Fruit fly (Drosophila melanogaster) whole organism, embryonic: Measurements from ENCODE around the gene TfIIFbeta.

Experiments
- CG10267 ChIP-seq: fragments of 200-800 bp; sonication (Bioruptor generic); optimal IDR thresholded peaks from 2 replicates; lab custom pipeline; 2018; ENCODE audit warnings: missing biosample characterization, mild to moderate bottlenecking, missing genetic modification characterization, moderate library complexity
- CG11504 ChIP-seq: fragments of 200-800 bp; sonication (Bioruptor generic); optimal IDR thresholded peaks from 3 replicates; lab custom pipeline; 2019; ENCODE audit warnings: missing biosample characterization, mild to moderate bottlenecking, missing genetic modification characterization, moderate library complexity
- CG12391 ChIP-seq: fragments of 200-800 bp; sonication (Bioruptor generic); optimal IDR thresholded peaks from 3 replicates; lab custom pipeline; 2018; ENCODE audit warnings: missing biosample characterization, mild to moderate bottlenecking, missing genetic modification characterization, moderate library complexity
- CG13624 ChIP-seq: fragments of 200-800 bp; sonication (Bioruptor generic); optimal IDR thresholded peaks from 2 replicates; lab custom pipeline; 2016; ENCODE audit warnings: missing biosample characterization, missing genetic modification characterization
- CG14050 ChIP-seq: fragments of 200-800 bp; sonication (Bioruptor generic); IDR thresholded peaks from 3 replicates; pipeline ENCODE4 v1.3.6; 2022; ENCODE audit warnings: missing biosample characterization, missing genetic modification characterization
- CG1603 ChIP-seq: fragments of 200-800 bp; sonication (Bioruptor generic); optimal IDR thresholded peaks from 2 replicates; lab custom pipeline; 2019; ENCODE audit warnings: missing biosample characterization, mild to moderate bottlenecking, missing genetic modification characterization, moderate library complexity
- CG17385 ChIP-seq: fragments of 200-800 bp; sonication (Bioruptor generic); optimal IDR thresholded peaks from 3 replicates; lab custom pipeline; 2018; ENCODE audit warnings: missing biosample characterization, mild to moderate bottlenecking, missing genetic modification characterization
- CG18262 ChIP-seq: fragments of 200-800 bp; optimal IDR thresholded peaks from 3 replicates; lab custom pipeline; 2019; ENCODE audit warnings: missing biosample characterization, mild to moderate bottlenecking, missing genetic modification characterization, moderate library complexity
- CG18599 ChIP-seq: fragments of 200-800 bp; sonication (Bioruptor generic); optimal IDR thresholded peaks from 3 replicates; lab custom pipeline; 2017; ENCODE audit warnings: missing biosample characterization, missing genetic modification characterization, mild to moderate bottlenecking, moderate library complexity, missing genetic modification reagents
- CG30020 ChIP-seq: fragments of 200-800 bp; optimal IDR thresholded peaks from 2 replicates; lab custom pipeline; 2019; ENCODE audit warnings: missing biosample characterization, mild to moderate bottlenecking, missing genetic modification characterization, moderate library complexity
- CG3281 ChIP-seq: fragments of 200-800 bp; sonication (Bioruptor generic); optimal IDR thresholded peaks from 3 replicates; lab custom pipeline; 2017; ENCODE audit warnings: missing biosample characterization, mild to moderate bottlenecking, missing genetic modification characterization
- CG4404 ChIP-seq: fragments of 200-800 bp; sonication (Bioruptor generic); IDR thresholded peaks from 2 replicates; pipeline ENCODE4 v1.3.6; 2022; ENCODE audit warnings: missing biosample characterization, missing genetic modification characterization
- CG9797 ChIP-seq: fragments of 200-800 bp; sonication (Bioruptor generic); optimal IDR thresholded peaks from 3 replicates; lab custom pipeline; 2018; ENCODE audit warnings: missing biosample characterization, mild to moderate bottlenecking, missing genetic modification characterization
- Dip2 ChIP-seq: fragments of 200-800 bp; sonication (Bioruptor generic); IDR thresholded peaks from 2 replicates; pipeline ENCODE4 v1.3.6; 2022; ENCODE audit warnings: missing biosample characterization, missing genetic modification characterization
- E2f1 ChIP-seq: fragments of 200-800 bp; sonication (Bioruptor generic); IDR thresholded peaks from 2 replicates; pipeline ENCODE4 v1.3.6; 2022; ENCODE audit warnings: missing biosample characterization, missing genetic modification characterization
- Ets65A ChIP-seq: fragments of 200-800 bp; sonication (Bioruptor generic); peaks from one replicate; lab custom pipeline; 2016; ENCODE audit warnings: missing biosample characterization, missing genetic modification characterization
- Fer3 ChIP-seq: fragments of 200-800 bp; sonication (Bioruptor generic); optimal IDR thresholded peaks from 2 replicates; lab custom pipeline; 2018; ENCODE audit warnings: missing biosample characterization, mild to moderate bottlenecking, missing genetic modification characterization, moderate library complexity
- Gsc ChIP-seq: fragments of 200-800 bp; sonication (Bioruptor generic); IDR thresholded peaks from 2 replicates; pipeline ENCODE4 v1.3.6; 2022; ENCODE audit warnings: missing biosample characterization, missing genetic modification characterization
- Hey ChIP-seq: fragments of 200-800 bp; sonication (Bioruptor generic); optimal IDR thresholded peaks from 3 replicates; lab custom pipeline; 2018; ENCODE audit warnings: missing biosample characterization, mild to moderate bottlenecking, missing genetic modification characterization
- Myb ChIP-seq: fragments of 200-800 bp; sonication (Bioruptor generic); optimal IDR thresholded peaks from 2 replicates; lab custom pipeline; 2016; ENCODE audit warnings: missing biosample characterization, missing genetic modification characterization
- Nf-YA ChIP-seq: fragments of 200-800 bp; sonication (Bioruptor generic); IDR thresholded peaks from 2 replicates; pipeline ENCODE4 v1.3.6; 2022; ENCODE audit warnings: missing biosample characterization, missing genetic modification characterization
- Rfx ChIP-seq: fragments of 200-800 bp; sonication (Bioruptor generic); IDR thresholded peaks from 2 replicates; pipeline ENCODE4 v1.3.6; 2022; ENCODE audit warnings: missing biosample characterization, missing genetic modification characterization
- Sin3A ChIP-seq: fragments of >200 bp; optimal IDR thresholded peaks from 2 replicates; lab custom pipeline; 2018
- Sox100B ChIP-seq: fragments of 200-800 bp; sonication (Bioruptor generic); optimal IDR thresholded peaks from 3 replicates; lab custom pipeline; 2018; ENCODE audit warnings: missing biosample characterization, mild to moderate bottlenecking, missing genetic modification characterization
- bcd ChIP-seq: fragments of 200-800 bp; sonication (Bioruptor generic); optimal IDR thresholded peaks from 2 replicates; lab custom pipeline; 2017; ENCODE audit warnings: missing biosample characterization, mild to moderate bottlenecking, missing genetic modification characterization
- cas ChIP-seq: fragments of 200-800 bp; sonication (Bioruptor generic); IDR thresholded peaks from 2 replicates; pipeline ENCODE4 v1.3.6; 2022; ENCODE audit warnings: missing biosample characterization, missing genetic modification characterization
- ci ChIP-seq: fragments of 200-800 bp; sonication (Bioruptor generic); IDR thresholded peaks from 3 replicates; pipeline ENCODE4 v1.3.6; 2022; ENCODE audit warnings: missing biosample characterization, missing genetic modification characterization
- dysf ChIP-seq: fragments of 200-800 bp; sonication (Bioruptor generic); IDR thresholded peaks from 3 replicates; pipeline ENCODE4 v1.3.6; 2022; ENCODE audit warnings: missing biosample characterization, missing genetic modification characterization
- fru ChIP-seq: fragments of >200 bp; optimal IDR thresholded peaks from 2 replicates; lab custom pipeline; 2017
- gt ChIP-seq: fragments of 200-800 bp; sonication (Bioruptor generic); IDR thresholded peaks from 2 replicates; pipeline ENCODE4 v1.3.6; 2022; ENCODE audit warnings: missing biosample characterization, missing genetic modification characterization
- jing ChIP-seq: fragments of 200-800 bp; sonication (Bioruptor generic); optimal IDR thresholded peaks from 2 replicates; lab custom pipeline; 2018; ENCODE audit warnings: missing biosample characterization, mild to moderate bottlenecking, missing genetic modification characterization
- klu ChIP-seq: fragments of 200-800 bp; sonication (Bioruptor generic); IDR thresholded peaks from 2 replicates; pipeline ENCODE4 v1.3.6; 2022; ENCODE audit warnings: missing biosample characterization, missing genetic modification characterization
- kni ChIP-seq: fragments of 200-800 bp; sonication (Bioruptor generic); optimal IDR thresholded peaks from 3 replicates; lab custom pipeline; 2017; ENCODE audit warnings: mild to moderate bottlenecking, missing biosample characterization, missing genetic modification reagents, missing genetic modification characterization
- lab ChIP-seq: fragments of 200-800 bp; sonication (Bioruptor generic); optimal IDR thresholded peaks from 3 replicates; lab custom pipeline; 2017; ENCODE audit warnings: missing biosample characterization, missing genetic modification characterization, mild to moderate bottlenecking, moderate library complexity, missing genetic modification reagents
- lilli ChIP-seq: fragments of 200-800 bp; sonication (Bioruptor generic); optimal IDR thresholded peaks from 3 replicates; lab custom pipeline; 2016; ENCODE audit warnings: missing biosample characterization, missing genetic modification characterization
- lov ChIP-seq, 2 experiments: fragments of 200-800 bp in 1 of 2; fragments of >200 bp in 1 of 2; sonication (Bioruptor generic) in 1 of 2; IDR thresholded peaks in 1 of 2; optimal IDR thresholded peaks in 1 of 2; 2 replicates in 1 of 2; 3 replicates in 1 of 2; pipeline versions ENCODE4 v1.3.6 to Lab custom; 2017 to 2022; ENCODE audit warnings: missing biosample characterization in 1 of 2, missing genetic modification characterization in 1 of 2
- maf-S ChIP-seq: fragments of 200-800 bp; sonication (Bioruptor generic); optimal IDR thresholded peaks from 2 replicates; lab custom pipeline; 2016; ENCODE audit warnings: missing biosample characterization, missing genetic modification characterization
- mam ChIP-seq: fragments of 200-800 bp; sonication (Bioruptor generic); optimal IDR thresholded peaks from 3 replicates; lab custom pipeline; 2016; ENCODE audit warnings: missing biosample characterization, missing genetic modification characterization
- pan ChIP-seq, 4 experiments: fragments of >200 bp in 3 of 4; fragments of 200-800 bp in 1 of 4; sonication (Bioruptor generic) in 1 of 4; optimal IDR thresholded peaks in 3 of 4; IDR thresholded peaks in 1 of 4; 2 replicates each; pipeline versions ENCODE4 v1.3.6 to Lab custom; 2017 to 2022; ENCODE audit warnings: missing biosample characterization in 2 of 4, missing genetic modification characterization in 2 of 4, mixed read lengths in 1 of 4
- prd ChIP-seq, 3 experiments: fragments of >200 bp in 2 of 3; fragments of 200-800 bp in 1 of 3; sonication (Bioruptor generic) in 1 of 3; optimal IDR thresholded peaks in 2 of 3; IDR thresholded peaks in 1 of 3; 2 replicates in 2 of 3; 3 replicates in 1 of 3; pipeline versions ENCODE4 v1.3.6 to Lab custom; 2017 to 2022; ENCODE audit warnings: missing biosample characterization in 1 of 3, missing genetic modification characterization in 1 of 3
- ranshi ChIP-seq: fragments of 200-800 bp; sonication (Bioruptor generic); IDR thresholded peaks from 2 replicates; pipeline ENCODE4 v1.3.6; 2022; ENCODE audit warnings: missing biosample characterization, missing genetic modification characterization
- row ChIP-seq: fragments of 200-800 bp; sonication (Bioruptor generic); IDR thresholded peaks from 3 replicates; pipeline ENCODE4 v1.3.6; 2022; ENCODE audit warnings: missing biosample characterization, missing genetic modification characterization
- scrt ChIP-seq: fragments of 200-800 bp; sonication (Bioruptor generic); optimal IDR thresholded peaks from 2 replicates; lab custom pipeline; 2018; ENCODE audit warnings: missing biosample characterization, mild to moderate bottlenecking, missing genetic modification characterization, moderate library complexity
- slbo ChIP-seq: fragments of 200-800 bp; sonication (Bioruptor generic); IDR thresholded peaks from 2 replicates; pipeline ENCODE4 v1.3.6; 2022; ENCODE audit warnings: missing biosample characterization, missing genetic modification characterization
- stc ChIP-seq: fragments of 200-800 bp; sonication (Bioruptor generic); IDR thresholded peaks from 2 replicates; pipeline ENCODE4 v1.3.6; 2022; ENCODE audit warnings: missing biosample characterization, missing genetic modification characterization
- z ChIP-seq: fragments of 200-800 bp; sonication (Bioruptor generic); IDR thresholded peaks from 3 replicates; pipeline ENCODE4 v1.3.6; 2022; ENCODE audit warnings: missing biosample characterization, missing genetic modification characterization

TfIIFbeta gene

DNA sequence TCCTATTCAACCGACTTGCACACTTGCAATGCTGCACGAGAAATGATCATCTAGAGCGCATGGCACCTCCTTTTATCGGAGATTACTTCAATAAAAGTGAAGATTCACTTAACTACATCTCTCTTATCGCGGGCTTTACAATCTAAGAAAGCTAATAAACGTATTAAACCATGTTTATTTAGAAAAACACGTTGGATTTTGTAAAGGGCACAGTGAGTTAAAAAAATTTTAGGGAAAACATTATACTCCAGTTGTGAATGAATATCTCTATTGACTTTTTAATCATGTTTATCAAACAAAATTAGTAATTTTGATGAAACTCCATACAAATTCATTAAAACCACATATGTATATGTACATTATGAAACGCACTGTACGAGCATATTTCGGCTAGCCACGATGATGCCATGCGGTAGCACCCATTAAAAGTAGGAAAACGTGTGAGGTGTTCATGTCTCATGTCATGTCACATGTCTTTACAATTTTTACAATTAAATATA lies 8.2 kb downstream of the TfIIFbeta start, which contains the start of gene CG31272 (continued):
- TF ChIP-seq CG17385 (GFP tag; lab: Kevin White, UChicago) (no peak), z (GFP tag; lab: Robert Waterston, UW) (no peak), CG18262 (tag; lab: Kevin White, UChicago) (no peak), maf-S (no peak), Gsc (GFP tag; lab: Robert Waterston, UW) (no peak), gt (GFP tag; lab: Robert Waterston, UW) (no peak), CG10267 (no peak)

DNA sequence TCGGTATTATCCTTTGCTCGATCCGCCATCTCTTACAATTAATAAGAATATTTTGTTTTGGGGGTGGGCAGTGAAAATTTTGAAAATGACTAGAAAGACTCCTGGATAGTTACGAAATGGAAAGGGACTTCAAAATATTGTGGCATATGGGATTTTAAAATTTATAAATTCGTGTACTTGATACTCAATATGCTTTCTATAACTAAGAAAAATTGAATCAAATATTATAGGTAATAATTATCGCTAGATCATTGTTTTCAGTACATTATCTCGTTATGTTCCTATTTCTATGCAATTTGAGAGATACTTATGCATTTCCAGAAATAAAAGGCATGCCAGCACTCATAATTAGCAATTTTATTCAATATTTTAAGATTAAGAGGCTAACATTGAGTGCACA lies 12.1 kb downstream of the TfIIFbeta start, which contains the start of gene CG14691:
Gene CG14691, minus strand, starts transcription at position 101 of the 400 bp plus-strand sequence.
- no peak for TF ChIP-seq lab (GFP tag; lab: Kevin White, UChicago)
- no peak for TF ChIP-seq Dip2 (GFP tag; lab: Robert Waterston, UW)
- TF ChIP-seq jing = no peak
- no peak for TF ChIP-seq CG4404
- no peak for TF ChIP-seq Sox100B (GFP tag; lab: Kevin White, UChicago)
- no peak for TF ChIP-seq kni (GFP tag; lab: Kevin White, UChicago)
- TF ChIP-seq CG30020 = no peak
- no peak for TF ChIP-seq CG12391 (tag; lab: Kevin White, UChicago)
- TF ChIP-seq ci = no peak
- no peak for TF ChIP-seq CG9797 (GFP tag; lab: Kevin White, UChicago)
- no peak for TF ChIP-seq row (GFP tag; lab: Robert Waterston, UW)
- no peak for TF ChIP-seq klu
- TF ChIP-seq CG1603 (tag; lab: Kevin White, UChicago) = no peak
- no peak for TF ChIP-seq Rfx (GFP tag; lab: Robert Waterston, UW)
- TF ChIP-seq CG14050 (GFP tag; lab: Robert Waterston, UW) = no peak
- no peak for TF ChIP-seq ranshi (GFP tag; lab: Robert Waterston, UW)
- TF ChIP-seq fru (lab: Kevin White, UChicago) = no peak
- no peak for TF ChIP-seq bcd (GFP tag; lab: Kevin White, UChicago)
- TF ChIP-seq lov (optimal IDR thresholded peaks at IDR 0.05; lab: Kevin White, UChicago) = no peak
- TF ChIP-seq lov (GFP tag; IDR thresholded peaks at IDR 0.05; lab: Robert Waterston, UW) = no peak

DNA sequence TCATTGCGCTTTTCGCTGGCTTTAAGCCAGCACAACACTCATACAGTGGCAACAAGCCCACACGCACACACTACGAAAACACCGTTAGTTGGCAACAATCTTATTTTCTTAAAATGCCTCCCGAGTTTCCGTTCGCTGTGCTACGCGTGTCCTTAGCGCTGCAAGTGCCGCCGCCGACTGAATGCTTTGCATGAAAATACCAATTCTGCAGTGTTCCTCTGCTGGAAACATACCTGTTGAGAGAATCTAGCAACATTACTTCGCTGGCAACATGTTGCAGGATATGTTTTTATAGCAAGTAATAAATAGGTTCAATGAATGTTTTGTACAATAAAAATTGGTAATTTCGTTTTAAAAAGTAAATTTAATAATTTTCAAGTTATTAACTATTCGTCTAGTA lies 16.5 kb downstream of the TfIIFbeta start, which contains the start of gene TkR86C:
Gene TkR86C, minus strand, starts transcription at position 168 of the 400 bp plus-strand sequence.
- TF ChIP-seq CG11504 (tag; lab: Kevin White, UChicago) (peak; percentile 98), Myb (no peak), scrt (GFP tag; lab: Kevin White, UChicago) (peak; percentile 81)

DNA sequence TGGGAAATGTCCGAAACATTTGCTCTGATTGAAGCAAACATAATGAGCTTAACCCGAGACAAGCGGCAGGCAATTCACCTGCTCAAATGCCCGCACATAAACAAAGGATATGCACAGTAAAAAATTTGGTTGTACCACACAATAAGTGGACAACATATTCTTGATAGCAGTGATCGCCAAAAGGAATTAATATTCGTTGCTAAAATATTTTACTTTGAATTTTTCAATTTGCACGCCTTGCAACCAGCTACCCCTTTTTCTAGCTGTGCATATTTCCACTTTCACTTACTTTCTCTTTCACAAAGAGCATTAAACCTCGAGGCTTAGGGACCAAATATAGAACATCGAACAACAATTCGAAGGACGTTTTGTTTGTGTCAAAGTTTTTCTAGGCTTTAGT lies 20.0 kb downstream of the TfIIFbeta start:
- TF ChIP-seq dysf (GFP tag; lab: Robert Waterston, UW) = 0 out of 3 replicates have a peak, but pooled peaks have one; percentile 35
- peak; percentile 55 for TF ChIP-seq lab (GFP tag; lab: Kevin White, UChicago)
- TF ChIP-seq cas (GFP tag; lab: Robert Waterston, UW) = no peak
- peak; percentile 48 for TF ChIP-seq CG18599 (GFP tag; lab: Kevin White, UChicago)
- TF ChIP-seq E2f1 (GFP tag; lab: Robert Waterston, UW) = 0 out of 2 replicates have a peak, but pooled peaks have one; percentile 30
- TF ChIP-seq slbo (GFP tag; lab: Robert Waterston, UW) = peak; percentile 49; the same call in 1 of the 2 replicates
- no peak for TF ChIP-seq prd (optimal IDR thresholded peaks at IDR 0.05; lab: Kevin White, UChicago)
- 0 out of 3 replicates have a peak, but pooled peaks have one; percentile 11 for TF ChIP-seq prd (GFP tag; IDR thresholded peaks at IDR 0.05; lab: Robert Waterston, UW)
- TF ChIP-seq mam (GFP tag; lab: Kevin White, UChicago) = peak; percentile 19
- TF ChIP-seq Ets65A (GFP tag; lab: Kevin White, UChicago) = peak; percentile 76
- TF ChIP-seq Hey (tag; lab: Kevin White, UChicago) = no peak
- TF ChIP-seq CG13624 = peak; percentile 9
- TF ChIP-seq lilli (GFP tag; lab: Kevin White, UChicago) = peak; percentile 13
- TF ChIP-seq Nf-YA (GFP tag; lab: Robert Waterston, UW) = no peak
- no peak for TF ChIP-seq pan (optimal IDR thresholded peaks at IDR 0.05; lab: Kevin White, UChicago)
- peak in 1 of 2 experiments; percentile 10 for TF ChIP-seq pan (GFP tag; optimal IDR thresholded peaks at IDR 0.05 in 1 of 2, IDR thresholded peaks at IDR 0.05 in 1 of 2)
- TF ChIP-seq CG11504 (tag; lab: Kevin White, UChicago) = peak; percentile 35
- TF ChIP-seq Fer3 (tag; lab: Kevin White, UChicago) = peak; percentile 36
- TF ChIP-seq CG3281 = peak; percentile 25
- 0 out of 2 replicates have a peak, but pooled peaks have one; percentile 13 for TF ChIP-seq stc (GFP tag; lab: Robert Waterston, UW)
- TF ChIP-seq Sin3A (lab: Kevin White, UChicago) = no peak
